Fruit fly (Drosophila melanogaster): ENCODE measurements around the gene CG12479.

The CG12479 gene

DNA sequence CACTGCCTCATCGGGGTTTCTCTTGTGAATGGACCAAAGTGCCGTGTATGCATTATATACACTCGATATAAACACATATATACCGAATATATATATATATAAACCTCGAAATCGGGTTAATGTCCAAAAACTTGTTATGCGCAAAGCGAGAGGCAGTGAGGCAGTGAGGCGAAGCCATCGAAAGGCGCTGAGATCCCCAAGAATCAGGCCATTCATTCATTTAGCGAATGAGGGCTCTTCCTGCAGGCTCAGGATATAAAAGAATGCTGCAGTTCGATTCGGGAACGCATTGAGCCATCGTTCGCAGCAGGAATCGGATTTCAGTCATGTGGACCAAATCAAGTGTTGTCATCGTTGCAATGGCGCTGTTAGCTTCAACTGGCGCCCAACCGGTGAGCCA lies 35.1 kb upstream of the CG12479 start, which contains the start of gene CG12481:
TSS of gene CG12481 (plus strand) at position 301 of the 400 bp plus-strand sequence.
- TF ChIP-seq CG13204 (GFP tag; optimal IDR thresholded peaks at IDR 0.05) (no peak), CG9948 (tag; optimal IDR thresholded peaks at IDR 0.05) (no peak), CG32121 (GFP tag; IDR thresholded peaks at IDR 0.05) (no peak), Pif1A (GFP tag; optimal IDR thresholded peaks at IDR 0.05) (no peak), CG34367 (tag; optimal IDR thresholded peaks at IDR 0.05) (no peak), rn (GFP tag; IDR thresholded peaks at IDR 0.05) (no peak), Ets98B (GFP tag; IDR thresholded peaks at IDR 0.05) (no peak), CG4496 (GFP tag; IDR thresholded peaks at IDR 0.05) (no peak)

DNA sequence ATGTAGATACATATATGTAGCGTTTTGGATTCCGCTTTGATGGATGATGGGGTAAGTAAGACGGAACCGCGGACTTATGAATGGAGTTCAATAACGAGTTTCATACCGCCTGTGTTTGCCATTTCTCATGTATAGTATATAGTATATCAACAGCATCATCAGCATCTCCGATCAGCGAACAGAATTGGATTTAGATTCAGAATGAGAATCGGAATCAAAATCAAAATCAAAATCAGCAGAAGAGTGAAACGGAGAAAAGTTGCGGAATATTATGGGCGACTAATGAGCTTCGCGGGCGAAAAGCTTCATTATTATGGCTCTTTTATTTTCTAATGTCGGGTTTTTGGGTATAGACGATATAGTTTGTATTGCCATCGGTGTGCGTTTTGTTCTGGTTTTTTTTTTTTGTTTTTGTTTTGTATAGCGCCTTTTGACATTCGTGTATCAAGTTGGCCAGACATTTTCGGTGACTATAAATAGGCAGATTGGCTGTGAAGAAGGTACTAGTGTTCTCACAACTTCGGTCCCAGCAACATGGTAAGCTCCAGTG lies 32.3 kb upstream of the CG12479 start, which contains the start of gene CG32603:
TSS of gene CG32603 (plus strand) at position 500 of the 550 bp plus-strand sequence.
- TF ChIP-seq CG13204 (GFP tag; optimal IDR thresholded peaks at IDR 0.05) (no peak), CG17806 (tag; optimal IDR thresholded peaks at IDR 0.05) (no peak), CG8159 (tag; optimal IDR thresholded peaks at IDR 0.05) (no peak)

DNA sequence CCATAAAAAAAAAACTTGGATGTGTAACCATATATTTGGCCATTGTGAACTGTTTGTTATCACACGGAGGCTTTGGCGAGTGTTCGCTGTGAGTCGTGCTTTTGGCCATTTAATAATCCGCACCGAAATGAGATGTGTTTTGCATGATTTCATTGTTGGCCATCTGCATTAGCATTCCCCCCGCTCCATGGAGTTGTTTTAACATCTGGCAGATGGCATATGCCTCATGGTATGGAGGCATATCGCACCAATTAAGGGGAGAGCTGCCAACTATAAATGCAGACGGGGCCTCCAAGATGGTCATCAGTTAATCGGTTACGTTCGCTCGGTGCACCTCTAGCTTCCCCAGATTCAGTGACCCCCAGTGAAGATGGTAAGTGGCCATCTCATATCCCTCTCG lies 28.9 kb upstream of the CG12479 start, which contains the start of gene CG11584:
TSS of gene CG11584 (plus strand) at position 301 of the 400 bp plus-strand sequence.
- TF ChIP-seq CG12605 (GFP tag; IDR thresholded peaks at IDR 0.05) (no peak), CG32121 (GFP tag; IDR thresholded peaks at IDR 0.05) (no peak), CG34367 (tag; optimal IDR thresholded peaks at IDR 0.05) (no peak), Snoo (tag; optimal IDR thresholded peaks at IDR 0.05) (no peak), rn (GFP tag; IDR thresholded peaks at IDR 0.05) (no peak), CG14655 (GFP tag; optimal IDR thresholded peaks at IDR 0.05) (no peak), EcR (GFP tag; optimal IDR thresholded peaks at IDR 0.05) (no peak), CG10348 (GFP tag; IDR thresholded peaks at IDR 0.05) (no peak), CG8159 (tag; optimal IDR thresholded peaks at IDR 0.05) (no peak), Pif1A (GFP tag; optimal IDR thresholded peaks at IDR 0.05) (no peak), CG4496 (GFP tag; IDR thresholded peaks at IDR 0.05) (no peak), CG13204 (GFP tag; optimal IDR thresholded peaks at IDR 0.05) (no peak), CG8301 (tag; optimal IDR thresholded peaks at IDR 0.05) (no peak)

DNA sequence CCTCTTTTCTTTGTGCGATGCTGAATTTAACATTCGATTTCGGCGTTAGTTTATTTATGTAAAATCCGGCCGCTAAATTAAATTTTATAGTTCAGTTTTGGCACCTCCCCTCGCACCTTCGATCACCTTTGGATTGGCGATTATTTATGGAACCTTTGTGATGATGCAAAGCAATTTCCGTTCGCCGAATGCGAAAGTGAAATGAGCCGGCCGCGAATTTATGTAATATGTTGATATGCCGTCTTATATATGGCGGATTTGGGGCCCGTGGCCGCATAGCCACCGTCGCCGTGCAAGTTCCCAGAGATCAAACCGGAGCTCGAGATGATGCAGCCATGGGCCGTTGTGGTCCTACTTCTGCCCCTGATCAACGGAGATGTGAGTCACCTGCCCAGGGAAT lies 24.8 kb upstream of the CG12479 start, which contains the start of gene CG11581:
TSS of gene CG11581 (plus strand) at position 301 of the 400 bp plus-strand sequence.
- TF ChIP-seq CG34367 (tag; optimal IDR thresholded peaks at IDR 0.05): no peak
- no peak for TF ChIP-seq rn (GFP tag; IDR thresholded peaks at IDR 0.05)
- TF ChIP-seq CG8301 (tag; optimal IDR thresholded peaks at IDR 0.05): no peak
- no peak for TF ChIP-seq Pif1A (GFP tag; optimal IDR thresholded peaks at IDR 0.05)
- no peak for TF ChIP-seq gl (tag; optimal IDR thresholded peaks at IDR 0.05)
- no peak for TF ChIP-seq Pif1B (GFP tag; optimal IDR thresholded peaks at IDR 0.05)
- no peak for TF ChIP-seq CG12605 (GFP tag; IDR thresholded peaks at IDR 0.05)
- no peak for TF ChIP-seq Snoo (tag; optimal IDR thresholded peaks at IDR 0.05)

DNA sequence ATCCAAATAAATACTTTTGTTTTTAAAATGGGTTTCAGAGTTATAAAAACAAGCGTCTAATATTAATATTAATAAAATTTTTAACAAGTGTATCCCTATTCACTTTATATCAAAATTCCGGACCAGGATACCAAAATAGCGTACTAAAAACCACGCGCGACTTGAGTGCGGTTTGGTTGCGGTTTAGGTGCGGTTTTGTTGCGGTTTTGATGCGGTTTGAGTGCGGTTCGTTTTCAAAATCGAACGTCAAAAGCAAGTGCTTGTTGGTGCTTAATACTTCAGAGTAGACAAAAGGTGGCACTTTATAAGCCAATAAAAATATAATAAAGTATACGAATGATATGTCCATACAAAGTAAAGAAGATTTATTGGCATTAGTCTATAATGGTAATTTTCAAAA lies 23.9 kb upstream of the CG12479 start:
- TF ChIP-seq CG8159 (tag; optimal IDR thresholded peaks at IDR 0.05): no peak
- no peak for TF ChIP-seq Pif1B (GFP tag; optimal IDR thresholded peaks at IDR 0.05)
- TF ChIP-seq EcR (GFP tag; optimal IDR thresholded peaks at IDR 0.05): no peak
- no peak for TF ChIP-seq CG8301 (tag; optimal IDR thresholded peaks at IDR 0.05)
- no peak for TF ChIP-seq CG17806 (tag; optimal IDR thresholded peaks at IDR 0.05)
- TF ChIP-seq CG4496 (GFP tag; IDR thresholded peaks at IDR 0.05): no peak
- no peak for TF ChIP-seq D1 (tag; optimal IDR thresholded peaks at IDR 0.05)
- no peak for TF ChIP-seq fd96Ca (GFP tag; IDR thresholded peaks at IDR 0.05)
- no peak for TF ChIP-seq CG34367 (tag; optimal IDR thresholded peaks at IDR 0.05)

DNA sequence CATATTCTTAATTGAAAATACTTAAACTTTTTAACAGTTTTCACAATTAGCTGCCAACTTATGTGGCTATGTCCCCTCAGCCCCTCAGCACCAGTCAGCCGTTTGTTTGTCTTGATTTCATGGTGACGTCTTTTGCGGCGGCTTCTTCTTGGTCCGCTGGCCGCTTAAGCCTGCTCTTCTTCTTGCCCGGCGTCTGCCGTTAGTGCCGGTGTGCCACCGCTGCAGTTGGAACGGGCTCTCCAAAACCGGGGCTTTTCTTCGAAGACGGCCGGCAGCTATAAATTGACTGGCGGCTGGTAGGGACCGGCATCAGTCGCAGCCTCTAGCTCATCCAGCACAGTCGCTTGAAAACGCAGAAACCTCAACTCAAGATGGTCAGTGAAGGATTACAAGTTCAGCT lies 22.6 kb upstream of the CG12479 start, which contains the start of gene CG1368:
TSS of gene CG1368 (plus strand) at position 301 of the 400 bp plus-strand sequence.
- no peak for TF ChIP-seq Pif1A (GFP tag; optimal IDR thresholded peaks at IDR 0.05)
- peak; percentile 26 for TF ChIP-seq CG13204 (GFP tag; optimal IDR thresholded peaks at IDR 0.05)

DNA sequence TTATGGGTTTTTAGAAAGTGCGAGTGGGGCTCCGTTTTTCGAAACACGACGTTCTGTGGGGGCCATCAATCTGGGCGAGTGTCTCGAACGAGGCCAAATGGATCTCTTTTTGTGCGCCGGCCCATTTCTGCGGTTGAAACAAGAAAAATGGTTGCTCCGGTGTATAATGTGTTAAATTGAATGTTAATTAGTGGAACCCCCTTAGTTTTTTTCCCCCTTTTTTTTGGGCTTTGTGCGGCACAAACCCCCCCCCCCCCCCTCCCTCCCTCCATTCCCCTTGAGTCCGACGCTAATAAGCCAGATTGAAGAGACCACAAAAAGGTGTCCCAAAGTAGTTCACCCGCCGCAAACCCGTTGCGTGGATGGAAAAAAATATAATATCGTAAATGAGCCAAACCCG lies 21.8 kb upstream of the CG12479 start:
- TF ChIP-seq CG8159 (tag; optimal IDR thresholded peaks at IDR 0.05) (no peak), CG8301 (tag; optimal IDR thresholded peaks at IDR 0.05) (no peak), rn (GFP tag; IDR thresholded peaks at IDR 0.05) (no peak), CG34367 (tag; optimal IDR thresholded peaks at IDR 0.05) (no peak), CG17806 (tag; optimal IDR thresholded peaks at IDR 0.05) (no peak), CG13204 (GFP tag; optimal IDR thresholded peaks at IDR 0.05) (no peak), CG32121 (GFP tag; IDR thresholded peaks at IDR 0.05) (no peak), D1 (tag; optimal IDR thresholded peaks at IDR 0.05) (no peak), gl (tag; optimal IDR thresholded peaks at IDR 0.05) (no peak), CG14655 (GFP tag; optimal IDR thresholded peaks at IDR 0.05) (no peak), Ets98B (GFP tag; IDR thresholded peaks at IDR 0.05) (no peak), EcR (GFP tag; optimal IDR thresholded peaks at IDR 0.05) (no peak), Pif1B (GFP tag; optimal IDR thresholded peaks at IDR 0.05) (no peak)

DNA sequence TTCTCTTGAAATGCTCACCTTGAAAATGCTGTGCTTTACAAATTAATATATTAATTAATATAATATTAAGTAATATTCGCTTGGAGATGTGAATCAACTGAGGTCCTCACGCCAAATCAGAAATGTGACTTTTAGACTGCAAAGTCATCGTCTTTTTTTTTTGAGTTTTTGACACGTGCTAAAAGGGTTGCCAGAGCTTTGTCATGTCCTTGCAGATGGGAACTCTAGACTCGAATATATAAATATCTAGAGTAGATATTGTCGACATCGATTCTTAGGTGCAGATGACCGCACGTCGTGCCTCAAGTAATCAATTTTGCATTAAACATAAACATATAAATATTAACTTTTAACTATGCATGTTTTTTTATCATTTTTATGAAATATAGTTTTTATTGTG lies 20.7 kb upstream of the CG12479 start, which contains the start of gene betaNACtes1:
TSS of gene betaNACtes1 (minus strand) at position 101 of the 400 bp plus-strand sequence.
- TF ChIP-seq CG10348 (GFP tag; IDR thresholded peaks at IDR 0.05) (no peak), CG4496 (GFP tag; IDR thresholded peaks at IDR 0.05) (no peak), gl (tag; optimal IDR thresholded peaks at IDR 0.05) (no peak), CG32121 (GFP tag; IDR thresholded peaks at IDR 0.05) (no peak), CG9948 (tag; optimal IDR thresholded peaks at IDR 0.05) (no peak), CG12605 (GFP tag; IDR thresholded peaks at IDR 0.05) (no peak), CG15710 (tag; optimal IDR thresholded peaks at IDR 0.05) (no peak), EcR (GFP tag; optimal IDR thresholded peaks at IDR 0.05) (no peak), CG34367 (tag; optimal IDR thresholded peaks at IDR 0.05) (no peak), CG8159 (tag; optimal IDR thresholded peaks at IDR 0.05) (no peak), CG13204 (GFP tag; optimal IDR thresholded peaks at IDR 0.05) (no peak), Snoo (tag; optimal IDR thresholded peaks at IDR 0.05) (no peak), CG8301 (tag; optimal IDR thresholded peaks at IDR 0.05) (no peak), CG14655 (GFP tag; optimal IDR thresholded peaks at IDR 0.05) (no peak)

Data from whole organism, pupa.